Fruit fly (Drosophila melanogaster) whole organism, embryonic: ENCODE results near the gene CG2129.

Source experiments
- Antp ChIP-seq: fragments of 200-800 bp; sonication (Bioruptor generic); optimal IDR thresholded peaks from 3 replicates; lab custom pipeline; 2016; ENCODE audit warnings: missing biosample characterization, missing genetic modification characterization
- Bdp1 ChIP-seq: fragments of 200-800 bp; sonication (Bioruptor generic); optimal IDR thresholded peaks from 3 replicates; lab custom pipeline; 2016; ENCODE audit warnings: missing biosample characterization, missing genetic modification characterization
- Bteb2 ChIP-seq: fragments of 200-800 bp; sonication (Bioruptor generic); optimal IDR thresholded peaks from 2 replicates; lab custom pipeline; 2016; ENCODE audit warnings: missing biosample characterization, missing genetic modification characterization
- CG10959 ChIP-seq: fragments of 200-800 bp; sonication (Bioruptor generic); IDR thresholded peaks from 2 replicates; pipeline ENCODE4 v1.3.6; 2022; ENCODE audit warnings: missing biosample characterization, missing genetic modification characterization
- CG12299 ChIP-seq: fragments of 200-800 bp; sonication (Bioruptor generic); optimal IDR thresholded peaks from 2 replicates; lab custom pipeline; 2018; ENCODE audit warnings: missing biosample characterization, mild to moderate bottlenecking, missing genetic modification characterization
- CG1233 ChIP-seq: fragments of 200-800 bp; sonication (Bioruptor generic); optimal IDR thresholded peaks from 4 replicates; lab custom pipeline; 2018; ENCODE audit warnings: missing biosample characterization, mild to moderate bottlenecking, missing genetic modification characterization
- CG12659 ChIP-seq: fragments of 200-800 bp; sonication (Bioruptor generic); optimal IDR thresholded peaks from 3 replicates; lab custom pipeline; 2017; ENCODE audit warnings: mild to moderate bottlenecking, missing biosample characterization, missing genetic modification reagents, missing genetic modification characterization
- CG12942 ChIP-seq: fragments of 200-800 bp; sonication (Bioruptor generic); optimal IDR thresholded peaks from 3 replicates; lab custom pipeline; 2016; ENCODE audit warnings: missing biosample characterization, missing genetic modification characterization
- CG14441 ChIP-seq: fragments of 200-800 bp; sonication (Bioruptor generic); IDR thresholded peaks from 2 replicates; pipeline ENCODE4 v1.3.6; 2022; ENCODE audit warnings: missing biosample characterization, missing genetic modification characterization
- CG14965 ChIP-seq: fragments of 200-800 bp; sonication (Bioruptor generic); optimal IDR thresholded peaks from 2 replicates; lab custom pipeline; 2016; ENCODE audit warnings: missing biosample characterization, missing genetic modification characterization, borderline replicate concordance
- CG16863 ChIP-seq: fragments of 200-800 bp; sonication (Bioruptor generic); optimal IDR thresholded peaks from 3 replicates; lab custom pipeline; 2016; ENCODE audit warnings: missing biosample characterization, missing genetic modification characterization
- CG17328 ChIP-seq: fragments of 200-800 bp; sonication (Bioruptor generic); IDR thresholded peaks from 2 replicates; pipeline ENCODE4 v1.3.6; 2022; ENCODE audit warnings: missing biosample characterization, missing genetic modification characterization
- CG17802 ChIP-seq: fragments of 200-800 bp; sonication (Bioruptor generic); optimal IDR thresholded peaks from 2 replicates; lab custom pipeline; 2018; ENCODE audit warnings: missing biosample characterization, mild to moderate bottlenecking, missing genetic modification characterization, moderate library complexity
- CG18619 ChIP-seq: fragments of 200-800 bp; sonication (Bioruptor generic); optimal IDR thresholded peaks from 3 replicates; lab custom pipeline; 2017; ENCODE audit warnings: missing biosample characterization, mild to moderate bottlenecking, missing genetic modification characterization
- CG2120 ChIP-seq: fragments of 200-800 bp; sonication (Bioruptor generic); optimal IDR thresholded peaks from 3 replicates; lab custom pipeline; 2016; ENCODE audit warnings: missing biosample characterization, missing genetic modification characterization
- CG30020 ChIP-seq: fragments of 200-800 bp; optimal IDR thresholded peaks from 2 replicates; lab custom pipeline; 2019; ENCODE audit warnings: missing biosample characterization, mild to moderate bottlenecking, missing genetic modification characterization, moderate library complexity
- CG4854 ChIP-seq: fragments of 200-800 bp; sonication (Bioruptor generic); optimal IDR thresholded peaks from 2 replicates; lab custom pipeline; 2016; ENCODE audit warnings: missing biosample characterization, missing genetic modification characterization, inconsistent platforms
- CG5953 ChIP-seq: fragments of 200-800 bp; sonication (Bioruptor generic); IDR thresholded peaks from 2 replicates; pipeline ENCODE4 v1.3.6; 2022; ENCODE audit warnings: missing biosample characterization, missing genetic modification characterization
- CG6813 ChIP-seq: fragments of 200-800 bp; sonication (Bioruptor generic); optimal IDR thresholded peaks from 2 replicates; lab custom pipeline; 2017; ENCODE audit warnings: missing biosample characterization, missing genetic modification characterization, mild to moderate bottlenecking, moderate library complexity, missing genetic modification reagents
- CG7556 ChIP-seq: fragments of 200-800 bp; sonication (Bioruptor generic); optimal IDR thresholded peaks from 2 replicates; lab custom pipeline; 2017; ENCODE audit warnings: missing biosample characterization, mild to moderate bottlenecking, missing genetic modification characterization
- CG7987 ChIP-seq: fragments of 200-800 bp; sonication (Bioruptor generic); optimal IDR thresholded peaks from 2 replicates; lab custom pipeline; 2018; ENCODE audit warnings: missing biosample characterization, mild to moderate bottlenecking, missing genetic modification characterization, moderate library complexity
- CG8765 ChIP-seq: fragments of 200-800 bp; sonication (Bioruptor generic); IDR thresholded peaks from 2 replicates; pipeline ENCODE4 v1.3.6; 2022; ENCODE audit warnings: missing biosample characterization, missing genetic modification characterization
- CG9727 ChIP-seq: fragments of 200-800 bp; sonication (Bioruptor generic); optimal IDR thresholded peaks from 3 replicates; lab custom pipeline; 2017; ENCODE audit warnings: missing biosample characterization, mild to moderate bottlenecking, missing genetic modification characterization
- HLH4C ChIP-seq: fragments of 200-800 bp; sonication (Bioruptor generic); IDR thresholded peaks from 3 replicates; pipeline ENCODE4 v1.3.6; 2022; ENCODE audit warnings: missing biosample characterization, missing genetic modification characterization; ENCODE audit not compliant: partially characterized antibody
- Hand ChIP-seq: fragments of 200-800 bp; sonication (Bioruptor generic); optimal IDR thresholded peaks from 2 replicates; lab custom pipeline; 2017; ENCODE audit warnings: mild to moderate bottlenecking, missing biosample characterization, missing genetic modification reagents, missing genetic modification characterization
- HmgZ ChIP-seq: fragments of 200-800 bp; sonication (Bioruptor generic); optimal IDR thresholded peaks from 2 replicates; lab custom pipeline; 2018; ENCODE audit warnings: missing biosample characterization, mild to moderate bottlenecking, missing genetic modification characterization
- Hsf ChIP-seq: fragments of 200-800 bp; sonication (Bioruptor generic); optimal IDR thresholded peaks from 3 replicates; lab custom pipeline; 2016; ENCODE audit warnings: missing biosample characterization, missing genetic modification characterization
- Med ChIP-seq: fragments of 200-800 bp; sonication (Bioruptor generic); peaks from one replicate; lab custom pipeline; 2016; ENCODE audit warnings: missing biosample characterization, missing genetic modification characterization, mild to moderate bottlenecking, inconsistent platforms, moderate library complexity
- Poxn ChIP-seq: fragments of 200-800 bp; sonication (Bioruptor generic); IDR thresholded peaks from 2 replicates; pipeline ENCODE4 v1.3.6; 2022; ENCODE audit warnings: missing biosample characterization, missing genetic modification characterization
- br ChIP-seq: fragments of >200 bp; optimal IDR thresholded peaks from 2 replicates; lab custom pipeline; 2017
- ci ChIP-seq: fragments of 200-800 bp; sonication (Bioruptor generic); IDR thresholded peaks from 3 replicates; pipeline ENCODE4 v1.3.6; 2022; ENCODE audit warnings: missing biosample characterization, missing genetic modification characterization
- crc ChIP-seq: fragments of 200-800 bp; sonication (Bioruptor generic); optimal IDR thresholded peaks from 2 replicates; lab custom pipeline; 2016; ENCODE audit warnings: missing biosample characterization, missing genetic modification characterization
- croc ChIP-seq: fragments of 200-800 bp; sonication (Bioruptor generic); conservative IDR thresholded peaks from 3 replicates; pipeline ENCODE4 v1.3.6; 2022; ENCODE audit warnings: missing biosample characterization, missing genetic modification characterization
- cwo ChIP-seq: fragments of 200-800 bp; sonication (Bioruptor generic); optimal IDR thresholded peaks from 3 replicates; lab custom pipeline; 2017; ENCODE audit warnings: missing biosample characterization, missing genetic modification characterization, mild to moderate bottlenecking, moderate library complexity, missing genetic modification reagents
- en ChIP-seq: fragments of 200-800 bp; sonication (Bioruptor generic); optimal IDR thresholded peaks from 2 replicates; lab custom pipeline; 2016; ENCODE audit warnings: missing biosample characterization, missing genetic modification characterization
- esg ChIP-seq: fragments of 200-800 bp; sonication (Bioruptor generic); conservative IDR thresholded peaks from 2 replicates; pipeline ENCODE4 v1.3.6; 2022; ENCODE audit warnings: missing biosample characterization, missing genetic modification characterization
- grn ChIP-seq: fragments of 200-800 bp; sonication (Bioruptor generic); optimal IDR thresholded peaks from 3 replicates; lab custom pipeline; 2017; ENCODE audit warnings: missing biosample characterization, missing genetic modification characterization
- gsb-n ChIP-seq: fragments of 200-800 bp; sonication (Bioruptor generic); optimal IDR thresholded peaks from 3 replicates; lab custom pipeline; 2018; ENCODE audit warnings: missing biosample characterization, mild to moderate bottlenecking, missing genetic modification characterization
- gt ChIP-seq: fragments of 200-800 bp; sonication (Bioruptor generic); IDR thresholded peaks from 2 replicates; pipeline ENCODE4 v1.3.6; 2022; ENCODE audit warnings: missing biosample characterization, missing genetic modification characterization
- hbn ChIP-seq: fragments of 200-800 bp; sonication (Bioruptor generic); IDR thresholded peaks from 2 replicates; pipeline ENCODE4 v1.3.6; 2022; ENCODE audit warnings: missing biosample characterization, missing genetic modification characterization; ENCODE audit not compliant: partially characterized antibody
- insv ChIP-seq, 2 experiments: fragments of 200-800 bp; sonication (Bioruptor generic); optimal IDR thresholded peaks; 3 replicates each; lab custom pipeline; 2016 to 2018; ENCODE audit warnings: missing biosample characterization in 2 of 2, missing genetic modification characterization in 2 of 2
- lab ChIP-seq: fragments of 200-800 bp; sonication (Bioruptor generic); optimal IDR thresholded peaks from 3 replicates; lab custom pipeline; 2017; ENCODE audit warnings: missing biosample characterization, missing genetic modification characterization, mild to moderate bottlenecking, moderate library complexity, missing genetic modification reagents
- lbe ChIP-seq: fragments of 200-800 bp; sonication (Bioruptor generic); optimal IDR thresholded peaks from 2 replicates; lab custom pipeline; 2016; ENCODE audit warnings: missing biosample characterization, mild to moderate bottlenecking, missing genetic modification characterization
- p53 ChIP-seq: fragments of 200-800 bp; sonication (Bioruptor generic); optimal IDR thresholded peaks from 2 replicates; lab custom pipeline; 2016; ENCODE audit warnings: missing biosample characterization, missing genetic modification characterization
- pb ChIP-seq: fragments of 200-800 bp; sonication (Bioruptor generic); optimal IDR thresholded peaks from 3 replicates; lab custom pipeline; 2016; ENCODE audit warnings: missing biosample characterization, missing genetic modification characterization
- pho ChIP-seq: fragments of 200-800 bp; sonication (Bioruptor generic); optimal IDR thresholded peaks from 2 replicates; lab custom pipeline; 2016; ENCODE audit warnings: missing biosample characterization, missing genetic modification characterization
- stwl ChIP-seq: fragments of 200-800 bp; sonication (Bioruptor generic); optimal IDR thresholded peaks from 3 replicates; lab custom pipeline; 2018; ENCODE audit warnings: missing biosample characterization, mild to moderate bottlenecking, missing genetic modification characterization, moderate library complexity
- tap ChIP-seq: fragments of 200-800 bp; optimal IDR thresholded peaks from 3 replicates; lab custom pipeline; 2019; ENCODE audit warnings: missing biosample characterization, mild to moderate bottlenecking, missing genetic modification characterization, moderate library complexity
- tll ChIP-seq, 2 experiments: fragments of 200-800 bp in 1 of 2; fragments of >200 bp in 1 of 2; sonication (Bioruptor generic) in 1 of 2; optimal IDR thresholded peaks; 2 replicates each; lab custom pipeline; 2017 to 2019; ENCODE audit warnings: missing biosample characterization in 2 of 2, missing genetic modification characterization in 2 of 2, mild to moderate bottlenecking in 1 of 2, moderate library complexity in 1 of 2
- wek ChIP-seq: fragments of 200-800 bp; sonication (Bioruptor generic); optimal IDR thresholded peaks from 3 replicates; lab custom pipeline; 2018; ENCODE audit warnings: missing biosample characterization, mild to moderate bottlenecking, missing genetic modification characterization, moderate library complexity

CG2129 gene

DNA sequence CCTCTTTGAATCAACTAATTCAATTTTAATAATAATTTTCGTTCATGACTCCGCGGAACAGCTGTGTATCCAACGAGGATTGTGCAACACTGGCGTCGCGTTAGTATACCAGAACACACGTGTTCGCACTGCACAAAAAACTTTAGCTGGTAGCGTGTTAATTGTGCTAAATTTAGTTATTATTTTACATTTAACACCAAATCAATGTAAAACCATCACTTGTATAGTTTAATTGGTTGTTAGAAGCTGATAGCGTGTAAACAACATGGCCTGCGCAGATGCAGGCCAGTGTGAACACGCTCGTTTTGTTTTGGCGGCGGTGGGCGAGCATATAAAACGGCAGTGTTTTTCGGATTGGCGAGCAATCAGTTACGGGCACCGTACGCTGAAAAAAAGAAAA lies 11.7 kb downstream of the CG2129 start, which contains the start of the genes Traf6 and GIIIspla2 (continued):
- peak; percentile 61; the same call in 1 of the 2 replicates for TF ChIP-seq CG5953 (GFP tag; lab: Robert Waterston, UW)
- TF ChIP-seq gt (GFP tag; lab: Robert Waterston, UW), result peak; percentile 59; the same call in 1 of the 2 replicates
- TF ChIP-seq CG9727 (GFP tag; lab: Kevin White, UChicago), result peak; percentile 62
- peak; percentile 60 for TF ChIP-seq lbe (GFP tag; lab: Kevin White, UChicago)
- TF ChIP-seq CG16863 (GFP tag; lab: Kevin White, UChicago), result peak; percentile 43
- TF ChIP-seq cwo (GFP tag; lab: Kevin White, UChicago), result peak; percentile 50
- TF ChIP-seq lab (GFP tag; lab: Kevin White, UChicago), result no peak
- no peak for TF ChIP-seq tll (GFP tag; optimal IDR thresholded peaks at IDR 0.05; lab: Kevin White, UChicago)
- peak; percentile 70 for TF ChIP-seq Hsf
- peak; percentile 29; the same call in 1 of the 2 replicates for TF ChIP-seq Poxn (GFP tag; lab: Robert Waterston, UW)
- peak; percentile 87 for TF ChIP-seq CG2120
- TF ChIP-seq stwl (tag; lab: Kevin White, UChicago), result peak; percentile 94
- TF ChIP-seq CG7556 (GFP tag; lab: Kevin White, UChicago), result peak; percentile 63
- peak; percentile 46 for TF ChIP-seq CG4854 (GFP tag; lab: Kevin White, UChicago)
- peak; percentile 20 for TF ChIP-seq tap (tag; lab: Kevin White, UChicago)
- TF ChIP-seq CG12659 (GFP tag; lab: Kevin White, UChicago), result peak; percentile 88
- no peak for TF ChIP-seq grn
- TF ChIP-seq CG12942 (GFP tag; lab: Kevin White, UChicago), result peak; percentile 56
- peak; percentile 50 for TF ChIP-seq pb
- TF ChIP-seq CG8765, result peak; percentile 29; the same call in 1 of the 2 replicates
- TF ChIP-seq pho, result peak; percentile 77
- TF ChIP-seq CG10959 (GFP tag; lab: Robert Waterston, UW), result peak; percentile 63
- TF ChIP-seq HLH4C (GFP tag; lab: Robert Waterston, UW), result 0 out of 3 replicates have a peak, but pooled peaks have one; percentile 26
- peak; percentile 43 for TF ChIP-seq CG7987 (GFP tag; lab: Kevin White, UChicago)
- TF ChIP-seq HmgZ, result peak; percentile 81
- peak; percentile 78 for TF ChIP-seq CG14441
- TF ChIP-seq ci (GFP tag; lab: Robert Waterston, UW), result peak; percentile 81
- peak; percentile 52 for TF ChIP-seq wek (GFP tag; lab: Kevin White, UChicago)
- peak; percentile 43 for TF ChIP-seq en
- TF ChIP-seq CG12299 (tag; lab: Kevin White, UChicago), result peak; percentile 64
- TF ChIP-seq CG1233 (GFP tag; lab: Kevin White, UChicago), result peak; percentile 70
- no peak for TF ChIP-seq br
- TF ChIP-seq CG17328 (GFP tag; lab: Robert Waterston, UW), result peak; percentile 72
- TF ChIP-seq p53, result peak; percentile 40
- peak; percentile 10 for TF ChIP-seq Antp (GFP tag; lab: Kevin White, UChicago)
- TF ChIP-seq CG6813 (GFP tag; lab: Kevin White, UChicago), result no peak
- TF ChIP-seq esg (GFP tag; lab: Robert Waterston, UW), result peak; percentile 56
- TF ChIP-seq CG14965, result no peak
- peak; percentile 70 for TF ChIP-seq Bteb2 (GFP tag; lab: Kevin White, UChicago)
- peak; percentile 33 for TF ChIP-seq Hand (GFP tag; lab: Kevin White, UChicago)
- TF ChIP-seq hbn, result no peak
- TF ChIP-seq CG30020, result peak; percentile 71
- TF ChIP-seq Med (GFP tag; lab: Kevin White, UChicago), result peak; percentile 96
- peak; percentile 90 for TF ChIP-seq CG17802
- TF ChIP-seq gsb-n, result no peak
- peak in 1 of 2 experiments; percentile 56 for TF ChIP-seq insv (GFP tag; optimal IDR thresholded peaks at IDR 0.05; lab: Kevin White, UChicago)
- TF ChIP-seq crc, result peak; percentile 23
- TF ChIP-seq Bdp1, result peak; percentile 74
- TF ChIP-seq croc (GFP tag; lab: Robert Waterston, UW), result peak; percentile 46; the same call in 2 of the 3 replicates
- TF ChIP-seq CG18619 (GFP tag; lab: Kevin White, UChicago), result peak; percentile 71
